Worm (Caenorhabditis elegans): ENCODE data around the gene pcp-3.

- no peak for TF ChIP-seq med-1 (GFP tag; optimal IDR thresholded peaks at IDR 0.05; ENCODE audit: insufficient read depth)
- TF ChIP-seq T22C8.4 (GFP tag; IDR thresholded peaks at IDR 0.05): no peak
- TF ChIP-seq ref-1 (GFP tag; conservative IDR thresholded peaks at IDR 0.05): no peak
Measured at ce11 chrIV:9198136-9198535, 39.3 kb upstream of the pcp-3 start.

Measured in whole organism, midembryonic.